Fruit fly (Drosophila melanogaster): Measurements from ENCODE around the gene CG31251.

The CG31251 gene

dm6 chr3R:17700488-17701130 lies 15.9 kb upstream of the CG31251 start (continued):
- TF ChIP-seq CG17328 (GFP tag; IDR thresholded peaks at IDR 0.05) (peak; percentile 97), Atf6 (GFP tag; IDR thresholded peaks at IDR 0.05) (peak; percentile 98), CG12104 (GFP tag; optimal IDR thresholded peaks at IDR 0.05) (peak; percentile 96), wor (GFP tag; IDR thresholded peaks at IDR 0.05) (peak; percentile 97), Sox100B (GFP tag; optimal IDR thresholded peaks at IDR 0.05) (no peak), CG16813 (GFP tag; IDR thresholded peaks at IDR 0.05; ENCODE audit: partially characterized antibody) (no peak), gt (GFP tag; IDR thresholded peaks at IDR 0.05) (peak; percentile 89), CG4404 (GFP tag; IDR thresholded peaks at IDR 0.05) (peak; percentile 96), ems (GFP tag; optimal IDR thresholded peaks at IDR 0.05) (peak; percentile 88), CoRest (tag; optimal IDR thresholded peaks at IDR 0.05) (peak; percentile 99), CG13775 (GFP tag; optimal IDR thresholded peaks at IDR 0.05) (peak; percentile 98), Antp (GFP tag; optimal IDR thresholded peaks at IDR 0.05) (peak; percentile 55), CG5245 (GFP tag; optimal IDR thresholded peaks at IDR 0.05) (peak; percentile 90), MBD-R2 (GFP tag; IDR thresholded peaks at IDR 0.05) (peak; percentile 95), gsb-n (tag; optimal IDR thresholded peaks at IDR 0.05) (peak; percentile 99), CG3995 (GFP tag; optimal IDR thresholded peaks at IDR 0.05) (peak; percentile 56), hth (optimal IDR thresholded peaks at IDR 0.05) (no peak), Kr (GFP tag; optimal IDR thresholded peaks at IDR 0.05) (peak; percentile 43), grau (tag; optimal IDR thresholded peaks at IDR 0.05) (peak; percentile 99), Optix (GFP tag; IDR thresholded peaks at IDR 0.05) (peak; percentile 93), hb (GFP tag; IDR thresholded peaks at IDR 0.05; ENCODE audit: partially characterized antibody) (no peak), dmrt99B (tag; optimal IDR thresholded peaks at IDR 0.05) (peak; percentile 99), CG12744 (GFP tag; optimal IDR thresholded peaks at IDR 0.05) (peak; percentile 70), CG8281 (tag; optimal IDR thresholded peaks at IDR 0.05) (peak; percentile 93), CG3281 (GFP tag; optimal IDR thresholded peaks at IDR 0.05) (peak; percentile 99), CG13894 (tag; optimal IDR thresholded peaks at IDR 0.05) (peak; percentile 98), zfh1 (GFP tag; IDR thresholded peaks at IDR 0.05) (peak; percentile 95), CG13424 (tag; optimal IDR thresholded peaks at IDR 0.05) (peak; percentile 99), PHDP (tag; optimal IDR thresholded peaks at IDR 0.05) (peak; percentile 99), hkb (optimal IDR thresholded peaks at IDR 0.05) (no peak), hkb (GFP tag; IDR thresholded peaks at IDR 0.05) (peak; percentile 99), al (GFP tag; IDR thresholded peaks at IDR 0.05) (peak; percentile 98), CG6813 (GFP tag; optimal IDR thresholded peaks at IDR 0.05) (peak; percentile 98), CG8388 (GFP tag; optimal IDR thresholded peaks at IDR 0.05) (peak; percentile 98), fd64A (GFP tag; optimal IDR thresholded peaks at IDR 0.05) (peak; percentile 88), lilli (GFP tag; optimal IDR thresholded peaks at IDR 0.05) (peak; percentile 94), tup (GFP tag; optimal IDR thresholded peaks at IDR 0.05) (peak; percentile 90), CG18764 (GFP tag; optimal IDR thresholded peaks at IDR 0.05) (peak; percentile 93), tin (GFP tag; optimal IDR thresholded peaks at IDR 0.05) (peak; percentile 96), CG12071 (GFP tag; optimal IDR thresholded peaks at IDR 0.05) (peak; percentile 90), CG14860 (GFP tag; IDR thresholded peaks at IDR 0.05; ENCODE audit: partially characterized antibody) (no peak), dpn (GFP tag; optimal IDR thresholded peaks at IDR 0.05) (peak; percentile 84 to 97), Pdp1 (GFP tag; optimal IDR thresholded peaks at IDR 0.05) (peak; percentile 52 to 75), repo (GFP tag; optimal IDR thresholded peaks at IDR 0.05) (no peak), mam (GFP tag; optimal IDR thresholded peaks at IDR 0.05) (peak; percentile 85), Bdp1 (GFP tag; optimal IDR thresholded peaks at IDR 0.05) (peak; percentile 41), NC2α (GFP tag; optimal IDR thresholded peaks at IDR 0.05) (peak; percentile 26), CG31388 (GFP tag; optimal IDR thresholded peaks at IDR 0.05) (peak; percentile 86), tll (GFP tag; optimal IDR thresholded peaks at IDR 0.05) (peak in 1 of 2 experiments; percentile 52), caup (GFP tag; optimal IDR thresholded peaks at IDR 0.05; ENCODE audit: severe bottlenecking) (peak; percentile 98)
